Worm (Caenorhabditis elegans): Measurements from ENCODE around the gene gck-3.

gck-3 gene

DNA sequence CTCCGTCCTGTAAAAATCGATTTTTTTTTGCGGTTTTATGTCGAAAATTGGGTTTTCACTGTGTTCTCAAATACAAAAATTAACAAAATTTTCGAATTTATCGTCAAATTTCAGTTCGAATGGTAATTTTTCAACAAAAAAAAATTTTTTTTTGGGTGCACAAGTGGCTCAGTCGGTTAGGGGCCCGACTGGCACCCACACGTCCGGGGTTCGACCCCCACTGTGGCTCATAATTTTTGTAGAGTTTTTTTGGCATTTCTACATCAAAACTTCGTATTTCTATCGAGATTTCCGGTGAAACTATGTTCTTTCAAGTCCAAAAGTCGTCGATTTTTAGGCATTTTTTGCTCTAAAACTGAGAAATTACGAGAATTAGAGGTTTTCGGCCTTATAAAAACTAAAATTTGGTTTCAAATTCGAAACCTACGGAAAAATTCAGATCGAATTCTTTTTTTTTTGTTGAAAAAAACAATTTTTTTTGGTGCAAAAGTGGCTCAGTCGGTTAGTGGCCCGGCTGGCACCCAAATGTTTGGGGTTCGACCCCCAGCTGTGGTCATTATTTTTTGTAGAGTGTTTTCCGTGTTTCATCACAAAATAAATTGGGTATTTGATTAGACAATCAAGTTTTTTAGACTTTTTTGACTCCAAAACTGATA lies 18.5 kb downstream of the gck-3 start:
- TF ChIP-seq gmeb-2 (tag; optimal IDR thresholded peaks at IDR 0.05) (no peak), pat-9 (tag; optimal IDR thresholded peaks at IDR 0.05) (no peak), odd-2 (tag; optimal IDR thresholded peaks at IDR 0.05) (no peak), pros-1 (tag; optimal IDR thresholded peaks at IDR 0.05) (no peak), ceh-19 (GFP tag; optimal IDR thresholded peaks at IDR 0.05) (no peak), hlh-6 (tag; optimal IDR thresholded peaks at IDR 0.05) (no peak), fkh-6 (tag; optimal IDR thresholded peaks at IDR 0.05) (no peak), ceh-24 (tag; optimal IDR thresholded peaks at IDR 0.05) (no peak), hlh-13 (GFP tag; optimal IDR thresholded peaks at IDR 0.05) (no peak), Y22D7AL.16 (tag; optimal IDR thresholded peaks at IDR 0.05) (no peak), lin-11 (tag; optimal IDR thresholded peaks at IDR 0.05) (no peak), dmd-4 (tag; optimal IDR thresholded peaks at IDR 0.05; ENCODE audit: borderline replicate concordance) (no peak), che-1 (tag; optimal IDR thresholded peaks at IDR 0.05) (no peak), pag-3 (tag; optimal IDR thresholded peaks at IDR 0.05; ENCODE audit: borderline replicate concordance) (no peak), sox-4 (tag; optimal IDR thresholded peaks at IDR 0.05) (no peak), unc-86 (tag; optimal IDR thresholded peaks at IDR 0.05) (no peak), unc-3 (GFP tag; conservative IDR thresholded peaks at IDR 0.05) (no peak), unc-3 (tag; optimal IDR thresholded peaks at IDR 0.05) (no peak), ceh-31 (tag; optimal IDR thresholded peaks at IDR 0.05) (no peak), ceh-30 (tag; optimal IDR thresholded peaks at IDR 0.05) (no peak)

DNA sequence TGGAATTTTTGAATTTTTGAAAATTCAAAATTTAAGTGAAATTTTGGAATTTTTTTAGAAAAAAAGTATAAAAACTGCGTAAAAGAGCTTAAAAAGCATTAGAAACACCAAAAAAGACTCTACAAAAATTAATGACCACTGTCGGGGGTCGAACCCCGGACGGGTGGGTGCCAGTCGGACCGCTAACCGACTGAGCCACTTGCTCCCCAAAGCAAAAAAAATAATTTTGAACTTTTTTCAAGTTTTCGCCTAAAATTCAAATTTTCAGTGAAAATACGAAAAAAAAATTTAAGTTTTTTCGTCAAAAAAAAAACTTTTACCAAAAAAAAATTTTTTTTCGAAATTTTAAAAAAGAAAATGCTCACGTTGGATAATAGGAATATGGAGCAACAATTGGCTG lies 19.4 kb downstream of the gck-3 start:
- TF ChIP-seq hlh-30 (tag; optimal IDR thresholded peaks at IDR 0.05; ENCODE audit: insufficient read depth) (no peak), hlh-15 (tag; optimal IDR thresholded peaks at IDR 0.05) (no peak), F13H6.1 (tag; optimal IDR thresholded peaks at IDR 0.05) (no peak), ceh-19 (GFP tag; optimal IDR thresholded peaks at IDR 0.05) (no peak), fkh-6 (tag; optimal IDR thresholded peaks at IDR 0.05) (no peak), elt-2 (tag; optimal IDR thresholded peaks at IDR 0.05) (no peak), fax-1 (tag; optimal IDR thresholded peaks at IDR 0.05) (no peak), pqm-1 (tag; optimal IDR thresholded peaks at IDR 0.05) (no peak), odd-2 (tag; optimal IDR thresholded peaks at IDR 0.05) (no peak), nhr-232 (tag; optimal IDR thresholded peaks at IDR 0.05) (no peak), sox-4 (tag; optimal IDR thresholded peaks at IDR 0.05) (no peak), ceh-9 (tag; optimal IDR thresholded peaks at IDR 0.05) (no peak), hlh-13 (GFP tag; optimal IDR thresholded peaks at IDR 0.05) (no peak), hlh-8 (tag; optimal IDR thresholded peaks at IDR 0.05) (no peak), unc-55 (GFP tag; optimal IDR thresholded peaks at IDR 0.05) (no peak)

DNA sequence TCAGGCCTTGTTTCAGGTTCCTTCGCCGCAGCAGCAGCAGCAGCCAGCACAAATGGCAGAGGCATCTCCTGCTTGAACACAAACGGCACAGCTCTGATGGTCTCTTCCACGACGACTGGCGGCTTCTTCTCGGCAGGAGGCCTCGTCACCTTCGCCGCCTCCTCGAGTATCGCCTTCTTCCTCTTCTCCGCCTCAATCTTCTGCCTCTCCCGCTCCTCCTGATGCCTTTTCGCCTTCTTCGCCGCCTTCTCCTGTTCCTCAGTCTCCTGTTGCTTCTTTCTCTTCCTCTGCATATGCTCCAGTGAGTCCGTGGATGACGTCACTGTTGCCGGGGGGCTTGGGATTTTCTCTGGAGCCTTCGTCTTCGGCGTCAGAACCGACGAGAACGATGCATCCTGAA lies 21.2 kb downstream of the gck-3 start:
- TF ChIP-seq lim-6 (tag; optimal IDR thresholded peaks at IDR 0.05) (no peak), odd-2 (tag; optimal IDR thresholded peaks at IDR 0.05) (no peak), madf-2 (tag; optimal IDR thresholded peaks at IDR 0.05) (no peak), elt-2 (tag; optimal IDR thresholded peaks at IDR 0.05) (no peak), npax-4 (tag; optimal IDR thresholded peaks at IDR 0.05) (no peak), F13H6.1 (tag; optimal IDR thresholded peaks at IDR 0.05) (no peak), K02D7.2 (tag; optimal IDR thresholded peaks at IDR 0.05) (no peak), pros-1 (tag; optimal IDR thresholded peaks at IDR 0.05) (no peak), ref-2 (tag; optimal IDR thresholded peaks at IDR 0.05) (no peak), ama-1 (optimal IDR thresholded peaks at IDR 0.05) (no peak)

DNA sequence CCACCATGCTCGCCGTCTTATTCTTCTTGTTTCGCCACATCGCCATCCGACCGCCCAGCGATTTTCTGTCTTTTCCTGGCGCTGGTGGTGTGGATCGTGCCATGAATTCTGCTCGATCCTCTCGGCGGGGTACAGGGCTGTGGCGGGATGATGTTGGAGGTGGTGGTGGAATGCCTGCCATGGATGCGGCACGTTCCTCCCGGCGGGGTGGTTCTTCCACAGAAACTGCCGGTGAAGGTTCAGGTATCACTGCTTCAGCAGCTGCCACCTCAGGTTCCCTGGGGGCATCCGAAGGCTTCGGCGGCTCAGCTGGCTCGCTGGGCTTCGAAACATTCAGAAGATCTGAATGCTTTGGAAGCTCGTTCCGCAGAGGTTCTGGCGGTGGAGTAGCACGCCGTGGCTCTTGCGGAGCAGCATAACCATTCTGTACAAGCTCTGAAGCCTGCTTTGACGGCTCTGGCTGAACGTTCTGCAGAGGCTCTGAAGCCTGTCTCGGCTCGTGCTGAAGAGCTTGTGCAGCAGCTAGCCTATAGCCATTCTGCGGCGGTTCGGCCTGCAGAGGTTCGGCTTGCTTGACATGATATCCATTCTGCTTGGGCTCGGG lies 21.7 kb downstream of the gck-3 start:
- TF ChIP-seq ceh-34 (tag; optimal IDR thresholded peaks at IDR 0.05) (no peak), gmeb-2 (tag; optimal IDR thresholded peaks at IDR 0.05) (no peak), pha-2 (tag; optimal IDR thresholded peaks at IDR 0.05) (no peak), unc-86 (tag; optimal IDR thresholded peaks at IDR 0.05) (no peak), ceh-31 (tag; optimal IDR thresholded peaks at IDR 0.05) (no peak), tbx-2 (tag; optimal IDR thresholded peaks at IDR 0.05) (no peak), odd-2 (tag; optimal IDR thresholded peaks at IDR 0.05) (no peak), sdc-2 (tag; optimal IDR thresholded peaks at IDR 0.05) (no peak), ceh-24 (tag; optimal IDR thresholded peaks at IDR 0.05) (no peak), hlh-6 (tag; optimal IDR thresholded peaks at IDR 0.05) (no peak), lin-11 (tag; optimal IDR thresholded peaks at IDR 0.05) (no peak), ttx-3 (tag; optimal IDR thresholded peaks at IDR 0.05) (no peak), madf-2 (tag; optimal IDR thresholded peaks at IDR 0.05) (no peak), ama-1 (optimal IDR thresholded peaks at IDR 0.05) (no peak), zip-5 (tag; optimal IDR thresholded peaks at IDR 0.05) (no peak), pqm-1 (tag; optimal IDR thresholded peaks at IDR 0.05) (no peak)

All from whole organism, late embryonic.